Worm (Caenorhabditis elegans) whole organism, L1 larva: ENCODE results near the gene ugt-50.

Experiments
- ama-1 ChIP-seq: fragments of 150-350 bp; optimal IDR thresholded peaks from 2 replicates; lab custom pipeline; 2014
- blmp-1 ChIP-seq: fragments of 150-350 bp; optimal IDR thresholded peaks from 2 replicates; lab custom pipeline; 2014; ENCODE audit warnings: missing biosample characterization, missing genetic modification characterization
- egl-27 ChIP-seq, 2 experiments: fragments of 150-350 bp in 1 of 2; sonication (generic microtip); optimal IDR thresholded peaks; 3 replicates each; lab custom pipeline; 2017 to 2018; ENCODE audit warnings: missing biosample characterization in 2 of 2, missing genetic modification characterization in 2 of 2, missing genetic modification reagents in 2 of 2
- isw-1 ChIP-seq: fragments of 200-800 bp; sonication (Bioruptor generic); IDR thresholded peaks from 2 replicates; pipeline ENCODE4 v1.3.6; 2022; ENCODE audit warnings: missing genetic modification characterization, missing compliant biosample characterization
- lin-13 ChIP-seq: fragments of 150-350 bp; optimal IDR thresholded peaks from 2 replicates; lab custom pipeline; 2014; ENCODE audit warnings: missing biosample characterization, missing genetic modification reagents, missing genetic modification characterization
- nhr-28 ChIP-seq: fragments of 150-350 bp; optimal IDR thresholded peaks from 2 replicates; lab custom pipeline; 2014; ENCODE audit warnings: missing biosample characterization, missing genetic modification characterization
- pag-3 ChIP-seq: sonication (generic microtip); optimal IDR thresholded peaks from 2 replicates; lab custom pipeline; 2017; ENCODE audit warnings: missing genetic modification characterization, mild to moderate bottlenecking, missing compliant biosample characterization, antibody characterized with exemption, borderline replicate concordance; ENCODE audit not compliant: insufficient read depth
- pqm-1 ChIP-seq: sonication (generic microtip); optimal IDR thresholded peaks from 3 replicates; lab custom pipeline; 2017; ENCODE audit warnings: missing biosample characterization, missing genetic modification characterization
- tlp-1 ChIP-seq: fragments of 150-350 bp; optimal IDR thresholded peaks from 2 replicates; lab custom pipeline; 2014; ENCODE audit warnings: missing biosample characterization, missing genetic modification characterization
- unc-130 ChIP-seq: fragments of 150-350 bp; optimal IDR thresholded peaks from 2 replicates; lab custom pipeline; 2017; ENCODE audit warnings: missing biosample characterization, missing genetic modification characterization, inconsistent platforms
- xbp-1 ChIP-seq: sonication (generic microtip); optimal IDR thresholded peaks from 2 replicates; lab custom pipeline; 2016; ENCODE audit warnings: missing genetic modification characterization, missing compliant biosample characterization

- no peak for TF ChIP-seq blmp-1
- no peak for TF ChIP-seq xbp-1 (tag; lab: Kevin White, UChicago)
- no peak for TF ChIP-seq isw-1
- TF ChIP-seq pqm-1 (tag; lab: Kevin White, UChicago): no peak
- TF ChIP-seq unc-130: no peak
- TF ChIP-seq tlp-1: no peak
- no peak for TF ChIP-seq nhr-28 (tag; lab: Kevin White, UChicago)
- TF ChIP-seq ama-1 (lab: Kevin White, UChicago): no peak
- TF ChIP-seq pag-3 (tag; lab: Kevin White, UChicago): no peak
- no peak for TF ChIP-seq egl-27 (tag; optimal IDR thresholded peaks at IDR 0.05; lab: Kevin White, UChicago)
- no peak for TF ChIP-seq lin-13 (GFP tag; lab: Kevin White, UChicago)
Measured at ce11 chrX:12738454-12738853, 47.1 kb downstream of the ugt-50 start, which contains the start of gene pgp-13.
